Worm (Caenorhabditis elegans) whole organism, mixed stage, embryonic: ENCODE results near the gene Y77E11A.7.

ENCODE experiments used
- M03D4.4 ChIP-seq: sonication (generic microtip); optimal IDR thresholded peaks from 2 replicates; lab custom pipeline; 2017; ENCODE audit warnings: mild to moderate bottlenecking, missing genetic modification characterization, missing compliant biosample characterization
- bed-3 ChIP-seq: fragments of 200-800 bp; sonication (Bioruptor generic); optimal IDR thresholded peaks from 3 replicates; lab custom pipeline; 2018; ENCODE audit warnings: mild to moderate bottlenecking, missing genetic modification characterization, moderate library complexity, missing compliant biosample characterization
- blmp-1 ChIP-seq: fragments of 150-350 bp; optimal IDR thresholded peaks from 2 replicates; lab custom pipeline; 2014; ENCODE audit warnings: missing biosample characterization, missing genetic modification characterization
- ceh-39 ChIP-seq: fragments of 150-350 bp; optimal IDR thresholded peaks from 2 replicates; lab custom pipeline; 2014; ENCODE audit warnings: missing biosample characterization, missing genetic modification characterization
- ceh-43 ChIP-seq: fragments of 200-800 bp; sonication (Bioruptor generic); optimal IDR thresholded peaks from 2 replicates; lab custom pipeline; 2018; ENCODE audit warnings: mild to moderate bottlenecking, missing genetic modification characterization, moderate library complexity, missing compliant biosample characterization
- ceh-83 ChIP-seq: fragments of 200-800 bp; sonication (Bioruptor generic); optimal IDR thresholded peaks from 2 replicates; lab custom pipeline; 2018; ENCODE audit warnings: mild to moderate bottlenecking, missing genetic modification characterization, missing compliant biosample characterization
- ces-1 ChIP-seq: fragments of 150-350 bp; optimal IDR thresholded peaks from 2 replicates; lab custom pipeline; 2014; ENCODE audit warnings: missing biosample characterization, missing genetic modification reagents, missing genetic modification characterization
- cnd-1 ChIP-seq: fragments of 200-800 bp; sonication (Bioruptor generic); optimal IDR thresholded peaks from 2 replicates; lab custom pipeline; 2018; ENCODE audit warnings: mild to moderate bottlenecking, missing genetic modification characterization, missing compliant biosample characterization
- drap-1 ChIP-seq: fragments of 200-800 bp; sonication (Bioruptor generic); optimal IDR thresholded peaks from 3 replicates; lab custom pipeline; 2018; ENCODE audit warnings: mild to moderate bottlenecking, missing genetic modification characterization, missing compliant biosample characterization
- elt-1 ChIP-seq: sonication (generic microtip); optimal IDR thresholded peaks from 2 replicates; lab custom pipeline; 2017; ENCODE audit warnings: missing genetic modification characterization, mild to moderate bottlenecking, missing compliant biosample characterization, antibody characterized with exemption, moderate library complexity, borderline replicate concordance; ENCODE audit not compliant: insufficient read depth
- elt-3 ChIP-seq: fragments of 150-350 bp; optimal IDR thresholded peaks from 2 replicates; lab custom pipeline; 2014; ENCODE audit warnings: missing biosample characterization, missing genetic modification characterization
- flh-1 ChIP-seq: fragments of 200-800 bp; sonication (Bioruptor generic); optimal IDR thresholded peaks from 2 replicates; lab custom pipeline; 2018; ENCODE audit warnings: mild to moderate bottlenecking, missing genetic modification characterization, moderate library complexity, missing compliant biosample characterization
- ham-2 ChIP-seq: fragments of 200-800 bp; sonication (Bioruptor generic); optimal IDR thresholded peaks from 2 replicates; lab custom pipeline; 2018; ENCODE audit warnings: mild to moderate bottlenecking, missing genetic modification characterization, missing compliant biosample characterization
- hlh-1 ChIP-seq: fragments of 150-350 bp; optimal IDR thresholded peaks from 2 replicates; lab custom pipeline; 2014; ENCODE audit warnings: missing biosample characterization, missing genetic modification reagents, missing genetic modification characterization
- lin-13 ChIP-seq: fragments of 150-350 bp; optimal IDR thresholded peaks from 2 replicates; lab custom pipeline; 2014; ENCODE audit warnings: missing biosample characterization, missing genetic modification characterization
- lin-32 ChIP-seq: fragments of 200-800 bp; sonication (Bioruptor generic); optimal IDR thresholded peaks from 2 replicates; lab custom pipeline; 2018; ENCODE audit warnings: mild to moderate bottlenecking, missing genetic modification characterization, missing compliant biosample characterization
- lsy-2 ChIP-seq: fragments of 150-350 bp; optimal IDR thresholded peaks from 2 replicates; lab custom pipeline; 2014; ENCODE audit warnings: missing biosample characterization, missing genetic modification characterization
- mab-5 ChIP-seq: fragments of 150-350 bp; optimal IDR thresholded peaks from 2 replicates; lab custom pipeline; 2014; ENCODE audit warnings: missing biosample characterization, missing genetic modification characterization
- mep-1 ChIP-seq: fragments of 150-350 bp; optimal IDR thresholded peaks from 2 replicates; lab custom pipeline; 2017; ENCODE audit warnings: missing biosample characterization, missing genetic modification reagents, missing genetic modification characterization, inconsistent platforms
- mls-2 ChIP-seq: sonication (generic microtip); optimal IDR thresholded peaks from 2 replicates; lab custom pipeline; 2016; ENCODE audit warnings: mild to moderate bottlenecking, missing genetic modification characterization, moderate library complexity, missing compliant biosample characterization
- nhr-12 ChIP-seq: fragments of 150-350 bp; optimal IDR thresholded peaks from 2 replicates; lab custom pipeline; 2014; ENCODE audit warnings: missing biosample characterization, missing genetic modification characterization
- nhr-2 ChIP-seq: fragments of 150-350 bp; optimal IDR thresholded peaks from 2 replicates; lab custom pipeline; 2014; ENCODE audit warnings: missing biosample characterization, missing genetic modification characterization
- nhr-237 ChIP-seq: fragments of 150-350 bp; optimal IDR thresholded peaks from 2 replicates; lab custom pipeline; 2014; ENCODE audit warnings: missing biosample characterization, missing genetic modification characterization
- nhr-28 ChIP-seq: fragments of 150-350 bp; optimal IDR thresholded peaks from 2 replicates; lab custom pipeline; 2014; ENCODE audit warnings: missing biosample characterization, missing genetic modification characterization
- nhr-76 ChIP-seq: sonication (generic microtip); optimal IDR thresholded peaks from 2 replicates; lab custom pipeline; 2017; ENCODE audit warnings: missing biosample characterization, missing genetic modification characterization
- pha-4 ChIP-seq: fragments of 150-350 bp; optimal IDR thresholded peaks from 2 replicates; lab custom pipeline; 2018; ENCODE audit warnings: missing biosample characterization, missing genetic modification reagents, missing genetic modification characterization
- sem-2 ChIP-seq: fragments of 200-800 bp; sonication (Bioruptor generic); optimal IDR thresholded peaks from 2 replicates; lab custom pipeline; 2018; ENCODE audit warnings: mild to moderate bottlenecking, missing genetic modification characterization, missing compliant biosample characterization
- snpc-4 ChIP-seq: fragments of 150-350 bp; optimal IDR thresholded peaks from 2 replicates; lab custom pipeline; 2014; ENCODE audit warnings: missing biosample characterization, missing genetic modification characterization
- sptf-1 ChIP-seq: sonication (generic microtip); optimal IDR thresholded peaks from 2 replicates; lab custom pipeline; 2017; ENCODE audit warnings: mild to moderate bottlenecking, missing genetic modification characterization, moderate library complexity, missing compliant biosample characterization
- tbx-8 ChIP-seq: fragments of 200-800 bp; sonication (Bioruptor generic); optimal IDR thresholded peaks from 2 replicates; lab custom pipeline; 2018; ENCODE audit warnings: mild to moderate bottlenecking, missing genetic modification characterization, moderate library complexity, missing compliant biosample characterization
- unc-120 ChIP-seq: sonication (generic microtip); optimal IDR thresholded peaks from 2 replicates; lab custom pipeline; 2017; ENCODE audit warnings: missing genetic modification characterization, missing compliant biosample characterization; ENCODE audit not compliant: poor library complexity, severe bottlenecking
- unc-39 ChIP-seq: fragments of 150-350 bp; optimal IDR thresholded peaks from 2 replicates; lab custom pipeline; 2014; ENCODE audit warnings: missing biosample characterization, missing genetic modification characterization
- unc-62 ChIP-seq: fragments of 150-350 bp; optimal IDR thresholded peaks from 2 replicates; lab custom pipeline; 2014; ENCODE audit warnings: missing biosample characterization, missing genetic modification reagents, missing genetic modification characterization
- zip-8 ChIP-seq: fragments of 150-350 bp; optimal IDR thresholded peaks from 2 replicates; lab custom pipeline; 2014; ENCODE audit warnings: missing biosample characterization, missing genetic modification characterization
- ztf-11 ChIP-seq: fragments of 150-350 bp; optimal IDR thresholded peaks from 2 replicates; lab custom pipeline; 2014; ENCODE audit warnings: missing biosample characterization, missing genetic modification characterization

The Y77E11A.7 gene

ce11 chrIV:1381596-1382274 lies 37.9 kb downstream of the Y77E11A.7 start:
- TF ChIP-seq nhr-12 (tag; lab: Kevin White, UChicago) (no peak), mep-1 (tag; lab: Kevin White, UChicago) (no peak), ceh-43 (GFP tag; lab: Kevin White, UChicago) (no peak), pha-4 (tag; lab: Kevin White, UChicago) (no peak), elt-3 (tag; lab: Kevin White, UChicago) (no peak), drap-1 (GFP tag; lab: Kevin White, UChicago) (no peak), flh-1 (GFP tag; lab: Kevin White, UChicago) (no peak), nhr-28 (tag; lab: Kevin White, UChicago) (no peak), ztf-11 (no peak), sptf-1 (tag; lab: Kevin White, UChicago) (no peak)
- TF ChIP-seq, all 35 proteins: peak for 0

ce11 chrIV:1380350-1380749 lies 39.3 kb downstream of the Y77E11A.7 start:
- no peak for TF ChIP-seq elt-3 (tag; lab: Kevin White, UChicago)
- TF ChIP-seq, all 35 proteins: peak for 0

ce11 chrIV:1378954-1379353 lies 40.7 kb downstream of the Y77E11A.7 start:
- TF ChIP-seq drap-1 (GFP tag; lab: Kevin White, UChicago) (no peak), sem-2 (no peak), flh-1 (GFP tag; lab: Kevin White, UChicago) (no peak), elt-1 (no peak), unc-120 (tag; lab: Kevin White, UChicago) (no peak), mls-2 (tag; lab: Kevin White, UChicago) (no peak), lin-32 (GFP tag; lab: Kevin White, UChicago) (no peak), zip-8 (tag; lab: Kevin White, UChicago) (no peak), mep-1 (tag; lab: Kevin White, UChicago) (no peak), M03D4.4 (tag; lab: Kevin White, UChicago) (no peak), nhr-2 (tag; lab: Kevin White, UChicago) (no peak), pha-4 (tag; lab: Kevin White, UChicago) (no peak), sptf-1 (tag; lab: Kevin White, UChicago) (no peak), unc-39 (tag; lab: Kevin White, UChicago) (no peak), hlh-1 (tag; lab: Kevin White, UChicago) (no peak), mab-5 (tag; lab: Kevin White, UChicago) (no peak)
- TF ChIP-seq, all 35 proteins: peak for 0

ce11 chrIV:1377699-1378098 lies 42.0 kb downstream of the Y77E11A.7 start:
- TF ChIP-seq M03D4.4 (tag; lab: Kevin White, UChicago), result peak; percentile 55
- TF ChIP-seq sem-2, result no peak
- TF ChIP-seq zip-8 (tag; lab: Kevin White, UChicago), result no peak
- TF ChIP-seq unc-120 (tag; lab: Kevin White, UChicago), result no peak
- TF ChIP-seq mab-5 (tag; lab: Kevin White, UChicago), result no peak
- TF ChIP-seq blmp-1, result no peak
- TF ChIP-seq flh-1 (GFP tag; lab: Kevin White, UChicago), result no peak
- TF ChIP-seq mls-2 (tag; lab: Kevin White, UChicago), result peak; percentile 63
- TF ChIP-seq ham-2, result peak; percentile 46
- no peak for TF ChIP-seq nhr-2 (tag; lab: Kevin White, UChicago)
- no peak for TF ChIP-seq ceh-43 (GFP tag; lab: Kevin White, UChicago)
- no peak for TF ChIP-seq elt-3 (tag; lab: Kevin White, UChicago)
- TF ChIP-seq cnd-1 (tag; lab: Kevin White, UChicago), result peak; percentile 42
- TF ChIP-seq ceh-83 (GFP tag; lab: Kevin White, UChicago), result no peak
- TF ChIP-seq ceh-39, result no peak
- TF ChIP-seq ztf-11, result no peak
- no peak for TF ChIP-seq nhr-12 (tag; lab: Kevin White, UChicago)
- TF ChIP-seq lin-13 (tag; lab: Kevin White, UChicago), result no peak
- TF ChIP-seq unc-39 (tag; lab: Kevin White, UChicago), result no peak
- peak; percentile 36 for TF ChIP-seq bed-3 (GFP tag; lab: Kevin White, UChicago)
- no peak for TF ChIP-seq snpc-4 (tag; lab: Kevin White, UChicago)
- no peak for TF ChIP-seq hlh-1 (tag; lab: Kevin White, UChicago)
- TF ChIP-seq pha-4 (tag; lab: Kevin White, UChicago), result no peak
- no peak for TF ChIP-seq nhr-28 (tag; lab: Kevin White, UChicago)
- TF ChIP-seq lin-32 (GFP tag; lab: Kevin White, UChicago), result no peak
- TF ChIP-seq elt-1, result no peak
- TF ChIP-seq drap-1 (GFP tag; lab: Kevin White, UChicago), result peak; percentile 28
- TF ChIP-seq nhr-237 (tag; lab: Kevin White, UChicago), result no peak
- TF ChIP-seq tbx-8 (GFP tag; lab: Kevin White, UChicago), result no peak
- TF ChIP-seq nhr-76 (tag; lab: Kevin White, UChicago), result no peak
- TF ChIP-seq lsy-2, result no peak
- no peak for TF ChIP-seq unc-62 (GFP tag; lab: Kevin White, UChicago)
- no peak for TF ChIP-seq mep-1 (tag; lab: Kevin White, UChicago)
- peak; percentile 65 for TF ChIP-seq sptf-1 (tag; lab: Kevin White, UChicago)
- no peak for TF ChIP-seq ces-1 (GFP tag; lab: Kevin White, UChicago)
- TF ChIP-seq, all 35 proteins: peak for 7
